Worm (Caenorhabditis elegans): ENCODE results near the gene npr-28.
A peak's percentile ranks its signal among the peaks of the same experiment; 100 is the strongest.

The npr-28 gene

DNA sequence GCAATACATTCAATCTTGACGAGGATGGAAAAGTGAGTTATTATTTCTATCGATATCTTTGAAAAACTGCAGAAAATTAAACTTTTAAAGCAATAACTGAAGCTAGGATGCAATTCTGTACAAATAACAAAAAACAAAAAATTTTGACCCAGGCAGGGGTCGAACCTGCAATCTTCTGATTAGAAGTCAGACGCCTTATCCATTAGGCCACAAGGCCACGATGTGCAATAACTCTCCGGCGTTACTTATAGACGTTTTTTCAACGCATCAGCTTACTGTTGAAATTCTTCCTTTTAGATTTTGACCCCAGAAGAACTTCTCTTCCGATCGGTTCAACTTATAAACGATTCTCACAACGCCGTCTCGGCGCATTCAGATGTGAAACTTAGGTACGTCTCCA lies 30.8 kb upstream of the npr-28 start (continued):
- TF ChIP-seq F16B12.6 (tag; optimal IDR thresholded peaks at IDR 0.05) (no peak), tbx-2 (tag; optimal IDR thresholded peaks at IDR 0.05) (no peak), rnt-1 (tag; optimal IDR thresholded peaks at IDR 0.05) (peak; percentile 29), aha-1 (tag; optimal IDR thresholded peaks at IDR 0.05) (no peak), mab-9 (GFP tag; IDR thresholded peaks at IDR 0.05) (no peak), pax-3 (tag; optimal IDR thresholded peaks at IDR 0.05) (no peak), C04F5.9 (tag; optimal IDR thresholded peaks at IDR 0.05) (no peak), tlp-1 (tag; optimal IDR thresholded peaks at IDR 0.05) (no peak), nhr-84 (tag; optimal IDR thresholded peaks at IDR 0.05) (no peak), snpc-4 (tag; optimal IDR thresholded peaks at IDR 0.05) (no peak), pag-3 (tag; optimal IDR thresholded peaks at IDR 0.05; ENCODE audit: borderline replicate concordance, insufficient read depth) (no peak), fkh-4 (tag; optimal IDR thresholded peaks at IDR 0.05; ENCODE audit: borderline replicate concordance) (no peak), nhr-71 (tag; optimal IDR thresholded peaks at IDR 0.05) (peak; percentile 36), grh-1 (GFP tag; IDR thresholded peaks at IDR 0.05) (no peak), ces-1 (GFP tag; optimal IDR thresholded peaks at IDR 0.05) (no peak), efl-3 (GFP tag; optimal IDR thresholded peaks at IDR 0.05) (no peak), ceh-88 (GFP tag; IDR thresholded peaks at IDR 0.05) (0 out of 2 replicates have a peak, but pooled peaks have one; percentile 17), ztf-4 (tag; optimal IDR thresholded peaks at IDR 0.05) (no peak), elt-2 (tag; optimal IDR thresholded peaks at IDR 0.05) (no peak), aly-2 (tag; optimal IDR thresholded peaks at IDR 0.05) (no peak), nhr-47 (tag; optimal IDR thresholded peaks at IDR 0.05) (peak; percentile 7), lin-15B (tag; optimal IDR thresholded peaks at IDR 0.05) (no peak), Y116A8C.19 (tag; optimal IDR thresholded peaks at IDR 0.05; ENCODE audit: borderline replicate concordance) (no peak), lin-35 (GFP tag; optimal IDR thresholded peaks at IDR 0.05) (peak in 1 of 2 experiments; percentile 46)

ce11 chrX:8378312-8378711 lies 27.4 kb upstream of the npr-28 start, which contains the start of gene tbc-18:
Gene tbc-18 (plus strand): TSS chrX:8378557.
- TF ChIP-seq zag-1 (tag; optimal IDR thresholded peaks at IDR 0.05) (no peak), lin-35 (GFP tag; optimal IDR thresholded peaks at IDR 0.05) (peak in 1 of 2 experiments; percentile 10), hlh-17 (GFP tag; optimal IDR thresholded peaks at IDR 0.05; ENCODE audit: borderline replicate concordance) (no peak), skn-1 (tag; optimal IDR thresholded peaks at IDR 0.05) (no peak), xbp-1 (tag; optimal IDR thresholded peaks at IDR 0.05) (peak; percentile 32), C34B4.2 (tag; optimal IDR thresholded peaks at IDR 0.05) (no peak), lin-13 (GFP tag; optimal IDR thresholded peaks at IDR 0.05) (no peak), isw-1 (GFP tag; IDR thresholded peaks at IDR 0.05) (peak; percentile 18; the same call in 1 of the 2 replicates), hpl-2 (GFP tag; optimal IDR thresholded peaks at IDR 0.05) (no peak), swsn-7 (tag; optimal IDR thresholded peaks at IDR 0.05) (peak; percentile 45), nhr-47 (tag; optimal IDR thresholded peaks at IDR 0.05) (peak; percentile 57), fkh-4 (tag; optimal IDR thresholded peaks at IDR 0.05; ENCODE audit: borderline replicate concordance) (no peak), ceh-90 (tag; optimal IDR thresholded peaks at IDR 0.05) (no peak), efl-3 (GFP tag; optimal IDR thresholded peaks at IDR 0.05) (no peak), nhr-85 (tag) (no peak), elt-3 (tag; optimal IDR thresholded peaks at IDR 0.05) (no peak), irx-1 (tag; optimal IDR thresholded peaks at IDR 0.05) (no peak), efl-1 (optimal IDR thresholded peaks at IDR 0.05) (peak; percentile 6 to 46), efl-1 (GFP tag; optimal IDR thresholded peaks at IDR 0.05 in 1 of 2) (no peak), nhr-71 (tag; optimal IDR thresholded peaks at IDR 0.05) (peak; percentile 66), mab-9 (GFP tag; IDR thresholded peaks at IDR 0.05) (no peak), aly-2 (tag; optimal IDR thresholded peaks at IDR 0.05) (no peak), egl-27 (tag; optimal IDR thresholded peaks at IDR 0.05) (no peak), sptf-1 (tag; optimal IDR thresholded peaks at IDR 0.05) (no peak), ceh-63 (GFP tag; optimal IDR thresholded peaks at IDR 0.05) (no peak), lin-14 (GFP tag; optimal IDR thresholded peaks at IDR 0.05) (peak; percentile 91), ceh-88 (GFP tag; IDR thresholded peaks at IDR 0.05) (no peak), ztf-4 (tag; optimal IDR thresholded peaks at IDR 0.05) (no peak), nhr-237 (tag; optimal IDR thresholded peaks at IDR 0.05) (no peak), nhr-12 (tag; optimal IDR thresholded peaks at IDR 0.05) (no peak), nhr-20 (tag; optimal IDR thresholded peaks at IDR 0.05) (peak; percentile 20), nhr-76 (tag; optimal IDR thresholded peaks at IDR 0.05) (no peak), nhr-28 (tag; optimal IDR thresholded peaks at IDR 0.05) (no peak), ceh-82 (tag; optimal IDR thresholded peaks at IDR 0.05) (peak in 1 of 3 experiments; percentile 64), dpl-1 (GFP tag; optimal IDR thresholded peaks at IDR 0.05) (peak in 1 of 3 experiments; percentile 7), mdl-1 (tag; optimal IDR thresholded peaks at IDR 0.05) (no peak)

All from whole organism, L1 larva.